Fruit fly (Drosophila melanogaster): ENCODE data around the gene Mulk.

Mulk gene

DNA sequence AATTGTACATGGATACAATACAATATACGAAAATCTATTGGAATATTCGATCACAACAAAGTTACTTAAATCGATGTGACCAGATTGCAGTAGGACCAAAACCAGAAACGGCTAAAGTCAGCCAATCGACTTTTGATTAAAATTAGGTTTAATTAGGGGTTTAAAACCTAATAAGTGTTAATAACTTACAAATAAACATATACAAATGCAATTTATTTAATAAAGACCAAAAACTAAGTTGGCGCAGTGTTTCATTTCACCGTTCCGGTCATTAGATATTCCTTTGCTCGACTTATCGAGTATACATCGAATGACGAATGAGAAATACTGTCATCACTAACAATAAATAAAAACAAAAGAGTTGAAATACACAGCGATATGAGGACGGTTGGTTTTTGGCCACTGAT, 19.4 kb upstream of the Mulk start, which contains the start of the genes bsk and CG31717 (continued):
- TF ChIP-seq salm (tag; optimal IDR thresholded peaks at IDR 0.05) (no peak), ERR (GFP tag; optimal IDR thresholded peaks at IDR 0.05) (no peak), CG18764 (GFP tag; optimal IDR thresholded peaks at IDR 0.05) (no peak), cg (GFP tag; optimal IDR thresholded peaks at IDR 0.05) (no peak), GATAe (GFP tag; conservative IDR thresholded peaks at IDR 0.05) (no peak), CG8359 (GFP tag; optimal IDR thresholded peaks at IDR 0.05; ENCODE audit: borderline replicate concordance) (no peak), hth (optimal IDR thresholded peaks at IDR 0.05) (no peak), vfl (GFP tag; optimal IDR thresholded peaks at IDR 0.05) (no peak), CG12659 (GFP tag; optimal IDR thresholded peaks at IDR 0.05) (peak; percentile 72), CG1233 (GFP tag; optimal IDR thresholded peaks at IDR 0.05) (no peak), Ets97D (GFP tag; optimal IDR thresholded peaks at IDR 0.05) (peak; percentile 43), TFAM (GFP tag; optimal IDR thresholded peaks at IDR 0.05) (no peak), Max (GFP tag; optimal IDR thresholded peaks at IDR 0.05) (no peak), CG14965 (GFP tag; optimal IDR thresholded peaks at IDR 0.05; ENCODE audit: borderline replicate concordance) (no peak), dpn (GFP tag; optimal IDR thresholded peaks at IDR 0.05) (peak in 1 of 2 experiments; percentile 12), crc (GFP tag; optimal IDR thresholded peaks at IDR 0.05) (no peak), CG4282 (GFP tag; optimal IDR thresholded peaks at IDR 0.05) (no peak), CG10462 (GFP tag; optimal IDR thresholded peaks at IDR 0.05) (no peak), Ptx1 (GFP tag; IDR thresholded peaks at IDR 0.05) (no peak)

DNA sequence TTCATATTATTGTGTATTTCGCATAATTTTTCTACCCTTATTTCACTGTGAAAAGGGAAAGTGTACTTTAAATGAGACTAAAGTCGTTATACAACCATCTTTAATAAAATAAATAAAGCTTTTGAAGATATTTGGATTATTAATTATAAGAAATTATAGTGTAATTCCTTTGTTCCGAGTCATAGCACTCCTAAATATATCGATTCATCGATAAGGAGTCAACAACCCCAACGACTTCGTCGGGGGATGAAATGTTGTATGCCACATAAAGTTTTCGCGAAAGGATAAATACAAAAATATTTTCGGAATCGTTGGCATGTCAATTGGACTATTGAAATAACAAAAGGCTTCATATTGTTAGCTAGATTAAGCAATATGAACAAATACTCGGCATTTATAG, 18.3 kb upstream of the Mulk start, which contains the start of gene Ror:
TSS of gene Ror (plus strand) at position 252 of the 400 bp plus-strand sequence.
- no peak for TF ChIP-seq CG8924 (tag; optimal IDR thresholded peaks at IDR 0.05)
- peak; percentile 50 for TF ChIP-seq BEAF-32 (GFP tag; optimal IDR thresholded peaks at IDR 0.05)
- peak; percentile 47; the same call in 1 of the 2 replicates for TF ChIP-seq unc-4 (GFP tag; IDR thresholded peaks at IDR 0.05; ENCODE audit: partially characterized antibody)
- TF ChIP-seq Dll (GFP tag; IDR thresholded peaks at IDR 0.05; ENCODE audit: partially characterized antibody) = 0 out of 4 replicates have a peak, but pooled peaks have one; percentile 12
- TF ChIP-seq Scr (GFP tag; IDR thresholded peaks at IDR 0.05; ENCODE audit: partially characterized antibody) = peak; percentile 47; the same call in 1 of the 2 replicates
- TF ChIP-seq slp2 (GFP tag; optimal IDR thresholded peaks at IDR 0.05) = no peak
- no peak for TF ChIP-seq disco-r (GFP tag; optimal IDR thresholded peaks at IDR 0.05)
- TF ChIP-seq CG10654 (GFP tag; optimal IDR thresholded peaks at IDR 0.05) = no peak
- peak; percentile 43 for TF ChIP-seq nerfin-1 (tag; optimal IDR thresholded peaks at IDR 0.05)
- peak; percentile 71 for TF ChIP-seq CG2116 (GFP tag; optimal IDR thresholded peaks at IDR 0.05)
- TF ChIP-seq Ets97D (GFP tag; optimal IDR thresholded peaks at IDR 0.05) = no peak
- TF ChIP-seq CG30020 (tag; optimal IDR thresholded peaks at IDR 0.05) = peak; percentile 64
- peak; percentile 1 for TF ChIP-seq stwl (tag; optimal IDR thresholded peaks at IDR 0.05)
- TF ChIP-seq schlank (tag; optimal IDR thresholded peaks at IDR 0.05) = no peak
- no peak for TF ChIP-seq CG3065 (GFP tag; optimal IDR thresholded peaks at IDR 0.05)
- no peak for TF ChIP-seq CG6175 (GFP tag; IDR thresholded peaks at IDR 0.05)
- peak; percentile 7 for TF ChIP-seq MESR4 (GFP tag; optimal IDR thresholded peaks at IDR 0.05)

DNA sequence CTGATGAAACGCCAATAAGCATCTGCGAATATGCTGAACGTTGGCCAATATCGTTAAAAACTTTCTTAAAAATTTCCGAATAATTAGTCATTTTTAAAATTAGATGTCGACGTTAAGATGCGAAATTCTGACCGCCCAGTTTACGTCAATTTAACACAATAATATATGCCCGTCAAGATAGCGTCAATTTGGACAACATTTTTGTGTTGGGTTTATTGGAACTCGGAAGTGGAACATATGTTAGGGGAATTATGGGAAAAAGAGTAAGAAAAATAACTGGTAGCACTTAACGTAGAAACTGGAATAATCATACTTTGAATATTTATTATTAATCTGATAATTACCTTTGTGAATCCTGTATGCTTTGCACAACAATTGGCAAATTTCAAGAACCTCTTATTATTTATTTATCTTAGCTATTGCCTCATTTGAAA, 14.1 kb upstream of the Mulk start, which contains the start of gene CG5676:
TSS of gene CG5676 (minus strand) at position 167 of the 434 bp plus-strand sequence.
- TF ChIP-seq bowl (GFP tag; IDR thresholded peaks at IDR 0.05) = no peak
- no peak for TF ChIP-seq Spps (tag; optimal IDR thresholded peaks at IDR 0.05)
- TF ChIP-seq CG7745 (tag; optimal IDR thresholded peaks at IDR 0.05) = peak; percentile 36
- TF ChIP-seq Ets97D (GFP tag; optimal IDR thresholded peaks at IDR 0.05) = peak; percentile 26
- TF ChIP-seq slp2 (GFP tag; optimal IDR thresholded peaks at IDR 0.05) = no peak
- TF ChIP-seq CG18764 (GFP tag; optimal IDR thresholded peaks at IDR 0.05) = no peak
- peak; percentile 25 for TF ChIP-seq Dp (GFP tag; optimal IDR thresholded peaks at IDR 0.05)
- no peak for TF ChIP-seq gsb-n (tag; optimal IDR thresholded peaks at IDR 0.05)
- peak in 1 of 2 experiments; percentile 74 for TF ChIP-seq Pdp1 (GFP tag; optimal IDR thresholded peaks at IDR 0.05)
- no peak for TF ChIP-seq CG6272 (GFP tag; IDR thresholded peaks at IDR 0.05)
- TF ChIP-seq abd-A (tag; optimal IDR thresholded peaks at IDR 0.05) = no peak
- TF ChIP-seq CG3995 (GFP tag; optimal IDR thresholded peaks at IDR 0.05) = peak; percentile 78
- TF ChIP-seq tgo (GFP tag; IDR thresholded peaks at IDR 0.05) = no peak
- no peak for TF ChIP-seq CG7556 (GFP tag; optimal IDR thresholded peaks at IDR 0.05)
- TF ChIP-seq CG12071 (GFP tag; optimal IDR thresholded peaks at IDR 0.05) = no peak
- TF ChIP-seq CG10267 (tag; optimal IDR thresholded peaks at IDR 0.05) = peak; percentile 17
- TF ChIP-seq MESR4 (GFP tag; optimal IDR thresholded peaks at IDR 0.05) = peak; percentile 77
- no peak for TF ChIP-seq Hmr (GFP tag; optimal IDR thresholded peaks at IDR 0.05)

Data from whole organism, embryonic.